Fruit fly (Drosophila melanogaster) whole organism: Measurements from ENCODE around the gene Eip75B.

Experiments
- CG8478 ChIP-seq: fragments of >200 bp; optimal IDR thresholded peaks from 2 replicates; lab custom pipeline; 2018; ENCODE audit warnings: inconsistent platforms
- Dll ChIP-seq: fragments of >200 bp; optimal IDR thresholded peaks from 2 replicates; lab custom pipeline; 2017
- pan ChIP-seq: fragments of >200 bp; optimal IDR thresholded peaks from 2 replicates; lab custom pipeline; 2017
- psq ChIP-seq: fragments of >200 bp; optimal IDR thresholded peaks from 2 replicates; lab custom pipeline; 2017
- usp ChIP-seq: fragments of >200 bp; optimal IDR thresholded peaks from 2 replicates; lab custom pipeline; 2017; ENCODE audit warnings: missing biosample characterization, missing genetic modification characterization, mixed read lengths

- TF ChIP-seq Dll (lab: Kevin White, UChicago): no peak
- TF ChIP-seq pan: no peak
- TF ChIP-seq CG8478 (lab: Kevin White, UChicago): no peak
- no peak for TF ChIP-seq usp
- TF ChIP-seq psq (lab: Kevin White, UChicago): no peak
These were observed 129.5 kb downstream of the Eip75B start for dm6 chr3L:17935032-17935431.
